Worm (Caenorhabditis elegans) whole organism, midembryonic: ENCODE measurements around the gene C18F10.7.

ENCODE experiments used
- T22C8.4 ChIP-seq: fragments of 200-800 bp; sonication (Bioruptor generic); IDR thresholded peaks from 2 replicates; pipeline ENCODE4 v1.3.6; 2022; ENCODE audit warnings: missing genetic modification characterization, missing compliant biosample characterization
- cog-1 ChIP-seq: sonication (generic microtip); optimal IDR thresholded peaks from 2 replicates; lab custom pipeline; 2016; ENCODE audit warnings: missing genetic modification characterization, missing compliant biosample characterization
- flt-1 ChIP-seq: fragments of 200-800 bp; sonication (Bioruptor generic); IDR thresholded peaks from 2 replicates; pipeline ENCODE4 v1.3.6; 2022; ENCODE audit warnings: missing genetic modification characterization, missing compliant biosample characterization
- klf-2 ChIP-seq: fragments of 200-800 bp; sonication (Bioruptor generic); conservative IDR thresholded peaks from 2 replicates; pipeline ENCODE4 v1.3.6; 2022; ENCODE audit warnings: missing genetic modification reagents, missing genetic modification characterization, missing compliant biosample characterization
- med-1 ChIP-seq: sonication (generic microtip); optimal IDR thresholded peaks from 2 replicates; lab custom pipeline; 2017; ENCODE audit warnings: missing genetic modification characterization, mild to moderate bottlenecking, missing compliant biosample characterization, antibody characterized with exemption, missing genetic modification reagents; ENCODE audit not compliant: insufficient read depth
- ref-1 ChIP-seq: fragments of 200-800 bp; sonication (Bioruptor generic); conservative IDR thresholded peaks from 2 replicates; pipeline ENCODE4 v1.3.6; 2022; ENCODE audit warnings: missing genetic modification reagents, missing genetic modification characterization, missing compliant biosample characterization
- tab-1 ChIP-seq: fragments of 200-800 bp; sonication (Bioruptor generic); IDR thresholded peaks from 2 replicates; pipeline ENCODE4 v1.3.6; 2022; ENCODE audit warnings: missing genetic modification characterization, missing compliant biosample characterization
- ztf-29 ChIP-seq: fragments of 200-800 bp; sonication (Bioruptor generic); IDR thresholded peaks from 2 replicates; pipeline ENCODE4 v1.3.6; 2022; ENCODE audit warnings: missing genetic modification reagents, missing genetic modification characterization, missing compliant biosample characterization

- TF ChIP-seq cog-1 = no peak
- TF ChIP-seq T22C8.4 (GFP tag; lab: Robert Waterston, UW) = no peak
- no peak for TF ChIP-seq flt-1
- TF ChIP-seq ztf-29 (GFP tag; lab: Robert Waterston, UW) = no peak
- no peak for TF ChIP-seq tab-1
- no peak for TF ChIP-seq ref-1
- no peak for TF ChIP-seq med-1 (GFP tag; lab: Kevin White, UChicago)
- no peak for TF ChIP-seq klf-2 (GFP tag; lab: Robert Waterston, UW)
These were observed 19.4 kb upstream of the C18F10.7 start for ce11 chrIII:6297599-6297998.
